Worm (Caenorhabditis elegans) whole organism, L4 larva: ENCODE measurements around the gene W02H5.2.

Experiments
- R02D3.7 ChIP-seq: fragments of 150-350 bp; sonication (generic microtip); optimal IDR thresholded peaks from 3 replicates; lab custom pipeline; 2014; ENCODE audit warnings: missing biosample characterization, missing genetic modification characterization
- Y5F2A.4 ChIP-seq: fragments of 200-800 bp; sonication (Bioruptor generic); optimal IDR thresholded peaks from 2 replicates; lab custom pipeline; 2018; ENCODE audit warnings: mild to moderate bottlenecking, missing genetic modification characterization, missing compliant biosample characterization
- ceh-20 ChIP-seq: fragments of 200-800 bp; sonication (Bioruptor generic); IDR thresholded peaks from 2 replicates; pipeline ENCODE4 v1.3.6; 2022; ENCODE audit warnings: missing genetic modification reagents, missing genetic modification characterization, missing compliant biosample characterization
- egl-27 ChIP-seq: sonication (generic microtip); optimal IDR thresholded peaks from 3 replicates; lab custom pipeline; 2017; ENCODE audit warnings: missing biosample characterization, missing genetic modification reagents, missing genetic modification characterization
- fkh-10 ChIP-seq: fragments of 150-350 bp; optimal IDR thresholded peaks from 2 replicates; lab custom pipeline; 2014; ENCODE audit warnings: missing biosample characterization, missing genetic modification reagents, missing genetic modification characterization
- fos-1 ChIP-seq: fragments of 150-350 bp; optimal IDR thresholded peaks from 2 replicates; lab custom pipeline; 2014; ENCODE audit warnings: missing biosample characterization, missing genetic modification characterization
- hlh-30 ChIP-seq: sonication (generic microtip); optimal IDR thresholded peaks from 2 replicates; lab custom pipeline; 2017; ENCODE audit warnings: antibody characterized with exemption, mild to moderate bottlenecking, missing genetic modification characterization, missing compliant biosample characterization; ENCODE audit not compliant: insufficient read depth
- lsy-2 ChIP-seq, 2 experiments: fragments of 150-350 bp in 1 of 2; sonication (generic microtip) in 1 of 2; optimal IDR thresholded peaks; 2 replicates each; lab custom pipeline; 2014 to 2017; ENCODE audit warnings: missing biosample characterization in 2 of 2, missing genetic modification characterization in 2 of 2
- nhr-11 ChIP-seq: fragments of 150-350 bp; optimal IDR thresholded peaks from 2 replicates; lab custom pipeline; 2014; ENCODE audit warnings: missing biosample characterization, missing genetic modification characterization
- nhr-77 ChIP-seq: fragments of 150-350 bp; optimal IDR thresholded peaks from 2 replicates; lab custom pipeline; 2014; ENCODE audit warnings: missing biosample characterization, missing genetic modification characterization
- skn-1 ChIP-seq: fragments of 150-350 bp; optimal IDR thresholded peaks from 2 replicates; lab custom pipeline; 2014; ENCODE audit warnings: missing biosample characterization, missing genetic modification characterization
- unc-130 ChIP-seq: sonication (generic microtip); optimal IDR thresholded peaks from 2 replicates; lab custom pipeline; 2016; ENCODE audit warnings: missing genetic modification reagents, missing genetic modification characterization, missing compliant biosample characterization
- ztf-11 ChIP-seq: fragments of 150-350 bp; optimal IDR thresholded peaks from 2 replicates; lab custom pipeline; 2014; ENCODE audit warnings: missing biosample characterization, missing genetic modification characterization

DNA sequence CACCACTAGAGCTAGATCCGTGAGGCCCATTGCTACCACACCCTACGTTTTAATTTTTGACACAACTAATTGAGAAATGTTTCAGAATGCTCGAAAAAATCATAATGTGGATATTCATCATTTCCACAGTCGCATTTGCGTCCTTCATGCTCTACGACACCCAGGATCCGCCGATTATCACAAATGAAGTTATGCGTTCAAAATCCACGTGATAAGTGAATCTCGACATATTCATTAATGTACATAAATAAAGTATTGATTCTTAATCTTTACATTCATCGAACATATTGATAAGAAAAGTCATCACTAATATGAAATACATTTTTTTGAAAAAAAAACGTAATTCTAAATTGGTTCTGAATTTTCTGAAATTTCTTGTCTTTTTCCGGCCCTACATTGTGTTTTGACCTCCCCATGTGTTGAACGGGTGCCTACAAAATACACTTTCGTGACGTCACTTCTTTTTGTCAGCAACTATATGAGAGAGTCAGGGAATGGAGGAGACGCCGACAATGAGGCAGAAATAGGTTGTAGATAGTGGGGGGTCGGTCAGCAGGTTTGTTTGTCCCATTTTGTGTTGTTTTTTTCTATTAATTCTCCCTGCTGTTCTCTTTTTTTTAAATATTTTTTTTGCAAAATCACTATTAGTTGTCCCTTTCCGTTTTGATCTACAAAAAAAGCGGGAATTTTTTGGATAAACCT lies 24.0 kb upstream of the W02H5.2 start, which contains the start of gene F53E10.1:
- TF ChIP-seq skn-1 (tag; lab: Kevin White, UChicago): no peak
- TF ChIP-seq ztf-11 (tag; lab: Kevin White, UChicago): no peak
- peak in 1 of 2 experiments; percentile 1 for TF ChIP-seq lsy-2 (tag; optimal IDR thresholded peaks at IDR 0.05; lab: Kevin White, UChicago)
- no peak for TF ChIP-seq fkh-10 (GFP tag; lab: Kevin White, UChicago)
- TF ChIP-seq nhr-11 (tag; lab: Kevin White, UChicago): no peak
- TF ChIP-seq fos-1 (tag; lab: Kevin White, UChicago): no peak
- no peak for TF ChIP-seq ceh-20 (GFP tag; lab: Robert Waterston, UW)
- TF ChIP-seq R02D3.7 (tag; lab: Kevin White, UChicago): no peak
- no peak for TF ChIP-seq Y5F2A.4 (GFP tag; lab: Kevin White, UChicago)
- peak; percentile 53 for TF ChIP-seq nhr-77 (tag; lab: Kevin White, UChicago)
- no peak for TF ChIP-seq egl-27 (tag; lab: Kevin White, UChicago)
- no peak for TF ChIP-seq unc-130 (GFP tag; lab: Kevin White, UChicago)
- peak; percentile 83 for TF ChIP-seq hlh-30 (tag; lab: Kevin White, UChicago)
